Worm (Caenorhabditis elegans) whole organism, L4/young adult: Measurements from ENCODE around the gene C02F5.14.

ENCODE experiments used
- W03F9.2 ChIP-seq: fragments of 150-350 bp; optimal IDR thresholded peaks from 2 replicates; lab custom pipeline; 2014; ENCODE audit warnings: missing biosample characterization, missing genetic modification characterization
- dao-5 ChIP-seq: sonication (generic microtip); optimal IDR thresholded peaks from 2 replicates; lab custom pipeline; 2016; ENCODE audit warnings: missing genotype, missing genetic modification characterization, moderate library complexity, missing compliant biosample characterization
- him-1 ChIP-seq: sonication (generic microtip); optimal IDR thresholded peaks from 2 replicates; lab custom pipeline; 2016; ENCODE audit warnings: missing genotype, missing genetic modification reagents, missing genetic modification characterization, missing compliant biosample characterization

ce11 chrIII:8262599-8262998 lies 27.3 kb upstream of the C02F5.14 start:
- TF ChIP-seq him-1 (tag; lab: Kevin White, UChicago), result no peak
- no peak for TF ChIP-seq dao-5
- no peak for TF ChIP-seq W03F9.2 (tag; lab: Kevin White, UChicago)
